Worm (Caenorhabditis elegans): ENCODE data around the gene K09F5.1.
A peak's percentile ranks its signal among the peaks of the same experiment; 100 is the strongest.

ce11 chrX:7720565-7720964 lies 18.9 kb upstream of the K09F5.1 start:
- no peak for TF ChIP-seq F26F4.8 (GFP tag; conservative IDR thresholded peaks at IDR 0.05)
- no peak for TF ChIP-seq ceh-82 (tag; optimal IDR thresholded peaks at IDR 0.05)
- no peak for TF ChIP-seq ama-1 (optimal IDR thresholded peaks at IDR 0.05)
- no peak for TF ChIP-seq pqm-1 (tag; optimal IDR thresholded peaks at IDR 0.05)
- TF ChIP-seq unc-62 (GFP tag; optimal IDR thresholded peaks at IDR 0.05 in 1 of 2) = peak in 1 of 2 experiments; percentile 72
- no peak for TF ChIP-seq unc-62 (tag; optimal IDR thresholded peaks at IDR 0.05)
- no peak for TF ChIP-seq lin-39 (tag; optimal IDR thresholded peaks at IDR 0.05)
- TF ChIP-seq ces-1 (GFP tag; optimal IDR thresholded peaks at IDR 0.05) = no peak
- no peak for TF ChIP-seq ztf-11 (tag; optimal IDR thresholded peaks at IDR 0.05)
- no peak for TF ChIP-seq nhr-111 (GFP tag; optimal IDR thresholded peaks at IDR 0.05)
- TF ChIP-seq nhr-28 (tag; optimal IDR thresholded peaks at IDR 0.05) = no peak

All from whole organism, L4 larva.